Fruit fly (Drosophila melanogaster): ENCODE results near the gene Cpr65Az.

- no peak for TF ChIP-seq CG14655 (GFP tag; optimal IDR thresholded peaks at IDR 0.05)
- no peak for TF ChIP-seq Pif1B (GFP tag; optimal IDR thresholded peaks at IDR 0.05)
- TF ChIP-seq CG12605 (GFP tag; IDR thresholded peaks at IDR 0.05) = no peak
- no peak for TF ChIP-seq CG13204 (GFP tag; optimal IDR thresholded peaks at IDR 0.05)
These were observed 15.8 kb upstream of the Cpr65Az start, which contains the start of gene Lcp65Ac for dm6 chr3L:6144769-6145220.

All from whole organism, pupa.